Fruit fly (Drosophila melanogaster) whole organism, prepupa: Measurements from ENCODE around the gene CG4133.

Experiments
- Blimp-1 ChIP-seq: fragments of 200-800 bp; sonication (Bioruptor generic); optimal IDR thresholded peaks from 3 replicates; lab custom pipeline; 2017; ENCODE audit warnings: missing biosample characterization, missing genetic modification characterization, mild to moderate bottlenecking, moderate library complexity, missing genetic modification reagents
- CG10631 ChIP-seq: fragments of 200-800 bp; sonication (Bioruptor generic); optimal IDR thresholded peaks from 2 replicates; lab custom pipeline; 2016; ENCODE audit warnings: missing biosample characterization, missing genetic modification characterization
- CG10669 ChIP-seq: fragments of 200-800 bp; sonication (Bioruptor generic); optimal IDR thresholded peaks from 3 replicates; lab custom pipeline; 2018; ENCODE audit warnings: missing biosample characterization, mild to moderate bottlenecking, missing genetic modification characterization, moderate library complexity
- CG11294 ChIP-seq: fragments of 200-800 bp; sonication (Bioruptor generic); IDR thresholded peaks from 2 replicates; pipeline ENCODE4 v1.3.6; 2022; ENCODE audit warnings: missing biosample characterization, missing genetic modification characterization
- CG11902 ChIP-seq: fragments of 200-800 bp; sonication (Bioruptor generic); optimal IDR thresholded peaks from 3 replicates; lab custom pipeline; 2016; ENCODE audit warnings: missing biosample characterization, missing genetic modification characterization
- CG15336 ChIP-seq: fragments of 200-800 bp; sonication (Bioruptor generic); IDR thresholded peaks from 2 replicates; pipeline ENCODE4 v1.3.6; 2022; ENCODE audit warnings: missing biosample characterization, missing genetic modification characterization
- CG1621 ChIP-seq: fragments of 200-800 bp; sonication (Bioruptor generic); optimal IDR thresholded peaks from 3 replicates; lab custom pipeline; 2018; ENCODE audit warnings: missing biosample characterization, mild to moderate bottlenecking, missing genetic modification characterization
- CG16779 ChIP-seq: fragments of 200-800 bp; sonication (Bioruptor generic); optimal IDR thresholded peaks from 3 replicates; lab custom pipeline; 2017; ENCODE audit warnings: missing biosample characterization, mild to moderate bottlenecking, missing genetic modification characterization
- CG3032 ChIP-seq: fragments of 200-800 bp; optimal IDR thresholded peaks from 2 replicates; lab custom pipeline; 2019; ENCODE audit warnings: missing biosample characterization, mild to moderate bottlenecking, missing genetic modification characterization, moderate library complexity
- CG31627 ChIP-seq: fragments of 200-800 bp; sonication (Bioruptor generic); optimal IDR thresholded peaks from 3 replicates; lab custom pipeline; 2016; ENCODE audit warnings: missing biosample characterization, missing genetic modification characterization
- CG32006 ChIP-seq: fragments of 200-800 bp; sonication (Bioruptor generic); optimal IDR thresholded peaks from 3 replicates; lab custom pipeline; 2017; ENCODE audit warnings: missing biosample characterization, mild to moderate bottlenecking, missing genetic modification characterization
- CG4318 ChIP-seq: fragments of 200-800 bp; sonication (Bioruptor generic); optimal IDR thresholded peaks from 3 replicates; lab custom pipeline; 2017; ENCODE audit warnings: missing biosample characterization, mild to moderate bottlenecking, missing genetic modification characterization
- CG6163 ChIP-seq: fragments of 200-800 bp; sonication (Bioruptor generic); IDR thresholded peaks from 3 replicates; pipeline ENCODE4 v1.3.6; 2022; ENCODE audit warnings: missing biosample characterization, missing genetic modification characterization
- CG6276 ChIP-seq: fragments of 200-800 bp; sonication (Bioruptor generic); optimal IDR thresholded peaks from 2 replicates; lab custom pipeline; 2017; ENCODE audit warnings: missing biosample characterization, mild to moderate bottlenecking, missing genetic modification characterization
- CG6792 ChIP-seq: fragments of 200-800 bp; sonication (Bioruptor generic); optimal IDR thresholded peaks from 3 replicates; lab custom pipeline; 2016; ENCODE audit warnings: missing biosample characterization, missing genetic modification characterization
- CG6808 ChIP-seq: fragments of 200-800 bp; sonication (Bioruptor generic); optimal IDR thresholded peaks from 3 replicates; lab custom pipeline; 2017; ENCODE audit warnings: missing biosample characterization, missing genetic modification characterization, mild to moderate bottlenecking, moderate library complexity, missing genetic modification reagents
- CG6854 ChIP-seq: fragments of 200-800 bp; sonication (Bioruptor generic); optimal IDR thresholded peaks from 2 replicates; lab custom pipeline; 2017; ENCODE audit warnings: missing biosample characterization, mild to moderate bottlenecking, missing genetic modification characterization
- CG7368 ChIP-seq: fragments of 200-800 bp; sonication (Bioruptor generic); optimal IDR thresholded peaks from 3 replicates; lab custom pipeline; 2016; ENCODE audit warnings: missing biosample characterization, missing genetic modification characterization
- CG8119 ChIP-seq: fragments of 200-800 bp; sonication (Bioruptor generic); IDR thresholded peaks from 3 replicates; pipeline ENCODE4 v1.3.6; 2022; ENCODE audit warnings: missing biosample characterization, missing genetic modification characterization
- CG8319 ChIP-seq: fragments of 200-800 bp; sonication (Bioruptor generic); optimal IDR thresholded peaks from 3 replicates; lab custom pipeline; 2016; ENCODE audit warnings: missing biosample characterization, missing genetic modification characterization
- CG8632 ChIP-seq: fragments of 200-800 bp; sonication (Bioruptor generic); optimal IDR thresholded peaks from 3 replicates; lab custom pipeline; 2016; ENCODE audit warnings: missing biosample characterization, missing genetic modification characterization
- CG9139 ChIP-seq: fragments of 200-800 bp; sonication (Bioruptor generic); optimal IDR thresholded peaks from 3 replicates; lab custom pipeline; 2017; ENCODE audit warnings: missing biosample characterization, mild to moderate bottlenecking, missing genetic modification characterization
- Eip75B ChIP-seq: fragments of 200-800 bp; sonication (Bioruptor generic); optimal IDR thresholded peaks from 3 replicates; lab custom pipeline; 2016; ENCODE audit warnings: missing biosample characterization, missing genetic modification characterization
- Eip78C ChIP-seq: fragments of 200-800 bp; sonication (Bioruptor generic); peaks from one replicate; lab custom pipeline; 2016; ENCODE audit warnings: missing biosample characterization, missing genetic modification characterization
- Ets21C ChIP-seq: fragments of 200-800 bp; sonication (Bioruptor generic); optimal IDR thresholded peaks from 3 replicates; lab custom pipeline; 2016; ENCODE audit warnings: missing biosample characterization, missing genetic modification characterization
- Ets96B ChIP-seq: fragments of 200-800 bp; optimal IDR thresholded peaks from 2 replicates; lab custom pipeline; 2019; ENCODE audit warnings: missing biosample characterization, mild to moderate bottlenecking, missing genetic modification characterization, moderate library complexity
- Gug ChIP-seq: fragments of 200-800 bp; sonication (Bioruptor generic); IDR thresholded peaks from 2 replicates; pipeline ENCODE4 v1.3.6; 2022; ENCODE audit warnings: missing biosample characterization, missing genetic modification characterization
- Hr38 ChIP-seq: sonication (Bioruptor generic); optimal IDR thresholded peaks from 2 replicates; lab custom pipeline; 2016; ENCODE audit warnings: missing biosample characterization, missing genetic modification characterization
- Hr39 ChIP-seq: fragments of 200-800 bp; sonication (Bioruptor generic); optimal IDR thresholded peaks from 2 replicates; lab custom pipeline; 2016; ENCODE audit warnings: missing biosample characterization, missing genetic modification characterization
- Hr4 ChIP-seq: fragments of 200-800 bp; sonication (Bioruptor generic); optimal IDR thresholded peaks from 3 replicates; lab custom pipeline; 2016; ENCODE audit warnings: missing biosample characterization, missing genetic modification characterization
- Lpt ChIP-seq: fragments of 200-800 bp; sonication (Bioruptor generic); optimal IDR thresholded peaks from 3 replicates; lab custom pipeline; 2016; ENCODE audit warnings: missing biosample characterization, missing genetic modification characterization
- Met ChIP-seq: fragments of 200-800 bp; sonication (Bioruptor generic); optimal IDR thresholded peaks from 3 replicates; lab custom pipeline; 2016; ENCODE audit warnings: missing biosample characterization, missing genetic modification characterization
- Smox ChIP-seq: fragments of 200-800 bp; sonication (Bioruptor generic); optimal IDR thresholded peaks from 3 replicates; lab custom pipeline; 2016; ENCODE audit warnings: missing biosample characterization, missing genetic modification characterization
- Sox102F ChIP-seq: fragments of 200-800 bp; sonication (Bioruptor generic); optimal IDR thresholded peaks from 2 replicates; lab custom pipeline; 2016; ENCODE audit warnings: missing biosample characterization, mild to moderate bottlenecking, missing genetic modification characterization
- Sox14 ChIP-seq: fragments of 200-800 bp; sonication (Bioruptor generic); optimal IDR thresholded peaks from 3 replicates; lab custom pipeline; 2016; ENCODE audit warnings: missing biosample characterization, missing genetic modification characterization
- Sox15 ChIP-seq: fragments of 200-800 bp; sonication (Bioruptor generic); optimal IDR thresholded peaks from 3 replicates; lab custom pipeline; 2016; ENCODE audit warnings: missing biosample characterization, missing genetic modification characterization
- achi ChIP-seq: fragments of 200-800 bp; sonication (Bioruptor generic); optimal IDR thresholded peaks from 3 replicates; lab custom pipeline; 2016; ENCODE audit warnings: missing biosample characterization, missing genetic modification characterization
- acj6 ChIP-seq: fragments of 200-800 bp; sonication (Bioruptor generic); optimal IDR thresholded peaks from 3 replicates; lab custom pipeline; 2016; ENCODE audit warnings: missing biosample characterization, missing genetic modification characterization
- cyc ChIP-seq: fragments of 200-800 bp; sonication (Bioruptor generic); optimal IDR thresholded peaks from 3 replicates; lab custom pipeline; 2016; ENCODE audit warnings: missing biosample characterization, missing genetic modification characterization
- dac ChIP-seq: fragments of 200-800 bp; sonication (Bioruptor generic); optimal IDR thresholded peaks from 2 replicates; lab custom pipeline; 2017; ENCODE audit warnings: missing biosample characterization, mild to moderate bottlenecking, missing genetic modification characterization
- eg ChIP-seq: fragments of 200-800 bp; sonication (Bioruptor generic); IDR thresholded peaks from 3 replicates; pipeline ENCODE4 v1.3.6; 2022; ENCODE audit warnings: missing biosample characterization, missing genetic modification characterization
- esn ChIP-seq: fragments of 200-800 bp; sonication (Bioruptor generic); optimal IDR thresholded peaks from 2 replicates; lab custom pipeline; 2016; ENCODE audit warnings: missing biosample characterization, mild to moderate bottlenecking, missing genetic modification characterization, moderate library complexity
- fd59A ChIP-seq: fragments of 200-800 bp; sonication (Bioruptor generic); optimal IDR thresholded peaks from 2 replicates; lab custom pipeline; 2017; ENCODE audit warnings: missing biosample characterization, mild to moderate bottlenecking, missing genetic modification characterization, missing genetic modification reagents
- fd85E ChIP-seq: fragments of 200-800 bp; sonication (Bioruptor generic); optimal IDR thresholded peaks from 3 replicates; lab custom pipeline; 2016; ENCODE audit warnings: missing biosample characterization, missing genetic modification characterization
- fkh ChIP-seq: fragments of 200-800 bp; sonication (Bioruptor generic); optimal IDR thresholded peaks from 3 replicates; lab custom pipeline; 2017; ENCODE audit warnings: missing biosample characterization, mild to moderate bottlenecking, missing genetic modification characterization, moderate library complexity
- net ChIP-seq: fragments of 200-800 bp; sonication (Bioruptor generic); optimal IDR thresholded peaks from 3 replicates; lab custom pipeline; 2016; ENCODE audit warnings: missing biosample characterization, missing genetic modification characterization
- salr ChIP-seq, 2 experiments: fragments of 200-800 bp; sonication (Bioruptor generic); optimal IDR thresholded peaks; 3 replicates each; lab custom pipeline; 2016 to 2018; ENCODE audit warnings: missing biosample characterization in 2 of 2, missing genetic modification characterization in 2 of 2, mild to moderate bottlenecking in 1 of 2
- spab ChIP-seq: fragments of 200-800 bp; sonication (Bioruptor generic); optimal IDR thresholded peaks from 2 replicates; lab custom pipeline; 2017; ENCODE audit warnings: missing biosample characterization, mild to moderate bottlenecking, missing genetic modification characterization, missing genetic modification reagents
- ss ChIP-seq, 2 experiments: fragments of 200-800 bp; sonication (Bioruptor generic); optimal IDR thresholded peaks; 2 replicates in 1 of 2; 3 replicates in 1 of 2; lab custom pipeline; 2017 to 2018; ENCODE audit warnings: mild to moderate bottlenecking in 2 of 2, missing biosample characterization in 2 of 2, missing genetic modification characterization in 2 of 2, moderate library complexity in 1 of 2
- svp ChIP-seq: fragments of 200-800 bp; sonication (Bioruptor generic); peaks from one replicate; lab custom pipeline; 2016; ENCODE audit warnings: missing biosample characterization, missing genetic modification characterization
- topi ChIP-seq: fragments of 200-800 bp; sonication (Bioruptor generic); optimal IDR thresholded peaks from 3 replicates; lab custom pipeline; 2016; ENCODE audit warnings: missing biosample characterization, missing genetic modification characterization
- vri ChIP-seq: fragments of 200-800 bp; sonication (Bioruptor generic); optimal IDR thresholded peaks from 3 replicates; lab custom pipeline; 2016; ENCODE audit warnings: missing biosample characterization, mild to moderate bottlenecking, missing genetic modification characterization

CG4133 gene

dm6 chr2L:481757-482450 is 26.6 kb downstream of the CG4133 start:
- TF ChIP-seq CG7368 (peak; percentile 27), CG3032 (tag; lab: Kevin White, UChicago) (peak; percentile 51), CG6163 (GFP tag; lab: Robert Waterston, UW) (no peak), CG8319 (no peak), fd59A (peak; percentile 14), dac (GFP tag; lab: Kevin White, UChicago) (no peak), CG15336 (GFP tag; lab: Robert Waterston, UW) (no peak), CG16779 (no peak), CG11902 (GFP tag; lab: Kevin White, UChicago) (no peak), cyc (GFP tag; lab: Kevin White, UChicago) (no peak), Hr39 (peak; percentile 28), Ets96B (tag; lab: Kevin White, UChicago) (peak; percentile 69), spab (peak; percentile 47), acj6 (GFP tag; lab: Kevin White, UChicago) (peak; percentile 56), CG31627 (GFP tag; lab: Kevin White, UChicago) (peak; percentile 6), Lpt (no peak), svp (GFP tag; lab: Kevin White, UChicago) (no peak), Sox102F (GFP tag; lab: Kevin White, UChicago) (peak; percentile 53), Smox (GFP tag; lab: Kevin White, UChicago) (peak; percentile 46), net (GFP tag; lab: Kevin White, UChicago) (no peak), CG6854 (GFP tag; lab: Kevin White, UChicago) (no peak), Blimp-1 (GFP tag; lab: Kevin White, UChicago) (no peak), CG8632 (peak; percentile 34), CG6808 (peak; percentile 28), Hr4 (GFP tag; lab: Kevin White, UChicago) (peak; percentile 75), vri (GFP tag; lab: Kevin White, UChicago) (no peak), CG32006 (GFP tag; lab: Kevin White, UChicago) (peak; percentile 80), CG10631 (GFP tag; lab: Kevin White, UChicago) (peak; percentile 54), CG9139 (no peak), salr (GFP tag; optimal IDR thresholded peaks at IDR 0.05; lab: Kevin White, UChicago) (peak in 1 of 2 experiments; percentile 27), Hr38 (GFP tag; lab: Kevin White, UChicago) (no peak), Sox15 (peak; percentile 5), esn (peak; percentile 44), CG6792 (GFP tag; lab: Kevin White, UChicago) (peak; percentile 16), fd85E (GFP tag; lab: Kevin White, UChicago) (no peak), Sox14 (GFP tag; lab: Kevin White, UChicago) (no peak), achi (GFP tag; lab: Kevin White, UChicago) (peak; percentile 77), CG4318 (GFP tag; lab: Kevin White, UChicago) (peak; percentile 39), CG1621 (peak; percentile 38), Ets21C (GFP tag; lab: Kevin White, UChicago) (no peak), fkh (GFP tag; lab: Kevin White, UChicago) (no peak), ss (GFP tag; optimal IDR thresholded peaks at IDR 0.05; lab: Kevin White, UChicago) (no peak), Eip75B (GFP tag; lab: Kevin White, UChicago) (peak; percentile 10), Eip78C (GFP tag; lab: Kevin White, UChicago) (peak; percentile 78), CG10669 (GFP tag; lab: Kevin White, UChicago) (peak; percentile 55), CG8119 (GFP tag; lab: Robert Waterston, UW) (no peak), topi (GFP tag; lab: Kevin White, UChicago) (peak; percentile 43), eg (no peak), CG11294 (GFP tag; lab: Robert Waterston, UW) (no peak), CG6276 (GFP tag; lab: Kevin White, UChicago) (peak; percentile 60), Met (GFP tag; lab: Kevin White, UChicago) (peak; percentile 62), Gug (GFP tag; lab: Robert Waterston, UW) (no peak)
